Fruit fly (Drosophila melanogaster): ENCODE results near the gene Mkp3.
A peak's percentile ranks its signal among the peaks of the same experiment; 100 is the strongest.

The Mkp3 gene

dm6 chr3L:19053339-19053818 is 32.8 kb downstream of the Mkp3 start, which contains the start of gene CG43407:
CG43407 (minus strand) TSS chr3L:19053389.
- TF ChIP-seq sv (GFP tag; optimal IDR thresholded peaks at IDR 0.05) (no peak), Abd-B (GFP tag; optimal IDR thresholded peaks at IDR 0.05) (no peak), psq (GFP tag; optimal IDR thresholded peaks at IDR 0.05) (peak; percentile 2)

dm6 chr3L:19051926-19052325 is 34.3 kb downstream of the Mkp3 start, which contains the start of gene Acp76A:
Acp76A (minus strand) TSS chr3L:19052026.
- TF ChIP-seq Vsx2 (GFP tag; optimal IDR thresholded peaks at IDR 0.05; ENCODE audit: partially characterized antibody): no peak
- no peak for TF ChIP-seq dsf (GFP tag; optimal IDR thresholded peaks at IDR 0.05; ENCODE audit: borderline replicate concordance)
- TF ChIP-seq Dif (GFP tag; optimal IDR thresholded peaks at IDR 0.05; ENCODE audit: partially characterized antibody): no peak
- TF ChIP-seq Hr83 (GFP tag; optimal IDR thresholded peaks at IDR 0.05; ENCODE audit: poor library complexity, severe bottlenecking): no peak
- TF ChIP-seq Rel (GFP tag; optimal IDR thresholded peaks at IDR 0.05): no peak
- TF ChIP-seq Rel (tag; optimal IDR thresholded peaks at IDR 0.05): no peak
- TF ChIP-seq jim (GFP tag; optimal IDR thresholded peaks at IDR 0.05): no peak
- TF ChIP-seq foxo (GFP tag; optimal IDR thresholded peaks at IDR 0.05): no peak
- TF ChIP-seq pan (optimal IDR thresholded peaks at IDR 0.05): no peak
- TF ChIP-seq h (GFP tag; optimal IDR thresholded peaks at IDR 0.05): no peak
- no peak for TF ChIP-seq CrebA (GFP tag; optimal IDR thresholded peaks at IDR 0.05; ENCODE audit: borderline replicate concordance)
- no peak for TF ChIP-seq lola (GFP tag; optimal IDR thresholded peaks at IDR 0.05)
- TF ChIP-seq Dfd (GFP tag; optimal IDR thresholded peaks at IDR 0.05): no peak
- TF ChIP-seq HLH106 (tag; optimal IDR thresholded peaks at IDR 0.05): no peak
- TF ChIP-seq CG9705 (GFP tag; optimal IDR thresholded peaks at IDR 0.05): no peak
- no peak for TF ChIP-seq brk (GFP tag; optimal IDR thresholded peaks at IDR 0.05)

- TF ChIP-seq Dfd (GFP tag; optimal IDR thresholded peaks at IDR 0.05): no peak
- TF ChIP-seq rgr (GFP tag; optimal IDR thresholded peaks at IDR 0.05): no peak
- no peak for TF ChIP-seq Myc (optimal IDR thresholded peaks at IDR 0.05)
- no peak for TF ChIP-seq CG9705 (GFP tag; optimal IDR thresholded peaks at IDR 0.05)
- no peak for TF ChIP-seq brk (GFP tag; optimal IDR thresholded peaks at IDR 0.05)
- TF ChIP-seq CrebA (GFP tag; optimal IDR thresholded peaks at IDR 0.05; ENCODE audit: borderline replicate concordance): no peak
- TF ChIP-seq OdsH (GFP tag; optimal IDR thresholded peaks at IDR 0.05): no peak
- no peak for TF ChIP-seq N (GFP tag; optimal IDR thresholded peaks at IDR 0.05)
- TF ChIP-seq sage (GFP tag; optimal IDR thresholded peaks at IDR 0.05): no peak
- TF ChIP-seq Hnf4 (GFP tag; optimal IDR thresholded peaks at IDR 0.05): no peak
- no peak for TF ChIP-seq dsf (GFP tag; optimal IDR thresholded peaks at IDR 0.05; ENCODE audit: borderline replicate concordance)
These were observed 36.3 kb downstream of the Mkp3 start for dm6 chr3L:19049669-19050510.

- TF ChIP-seq ey (GFP tag; optimal IDR thresholded peaks at IDR 0.05): no peak
- no peak for TF ChIP-seq brk (GFP tag; optimal IDR thresholded peaks at IDR 0.05)
- TF ChIP-seq HLH106 (tag; optimal IDR thresholded peaks at IDR 0.05): no peak
- TF ChIP-seq Jra (GFP tag; optimal IDR thresholded peaks at IDR 0.05): no peak
- TF ChIP-seq Vsx2 (GFP tag; optimal IDR thresholded peaks at IDR 0.05; ENCODE audit: partially characterized antibody): no peak
- TF ChIP-seq woc (GFP tag; optimal IDR thresholded peaks at IDR 0.05): no peak
- TF ChIP-seq br (GFP tag; optimal IDR thresholded peaks at IDR 0.05): no peak
- TF ChIP-seq usp (GFP tag; optimal IDR thresholded peaks at IDR 0.05): no peak
- no peak for TF ChIP-seq Dif (GFP tag; optimal IDR thresholded peaks at IDR 0.05; ENCODE audit: partially characterized antibody)
- TF ChIP-seq foxo (GFP tag; optimal IDR thresholded peaks at IDR 0.05): no peak
- TF ChIP-seq Dfd (GFP tag; optimal IDR thresholded peaks at IDR 0.05): no peak
- TF ChIP-seq h (GFP tag; optimal IDR thresholded peaks at IDR 0.05): no peak
These were observed 37.5 kb downstream of the Mkp3 start for dm6 chr3L:19048761-19049160.

- TF ChIP-seq N (GFP tag; optimal IDR thresholded peaks at IDR 0.05): no peak
- TF ChIP-seq br (GFP tag; optimal IDR thresholded peaks at IDR 0.05): no peak
- TF ChIP-seq CrebA (GFP tag; optimal IDR thresholded peaks at IDR 0.05; ENCODE audit: borderline replicate concordance): no peak
- TF ChIP-seq Rel (GFP tag; optimal IDR thresholded peaks at IDR 0.05): no peak
- TF ChIP-seq Rel (tag; optimal IDR thresholded peaks at IDR 0.05): no peak
These were observed 38.0 kb downstream of the Mkp3 start for dm6 chr3L:19048257-19048656.

Measured in whole organism, wandering third instar larva.